Worm (Caenorhabditis elegans): ENCODE measurements around the gene F55G7.5.

ce11 chrX:11902661-11903060 is 36.1 kb downstream of the F55G7.5 start, which contains the start of gene Y62H9A.10:
- TF ChIP-seq tbx-9 (tag; optimal IDR thresholded peaks at IDR 0.05; ENCODE audit: borderline replicate concordance) (no peak), madf-6 (GFP tag; IDR thresholded peaks at IDR 0.05) (no peak), snpc-4 (GFP tag; optimal IDR thresholded peaks at IDR 0.05) (no peak), snpc-4 (tag; optimal IDR thresholded peaks at IDR 0.05) (no peak), let-526 (GFP tag; IDR thresholded peaks at IDR 0.05) (no peak), xnd-1 (tag; optimal IDR thresholded peaks at IDR 0.05) (no peak), attf-5 (GFP tag; optimal IDR thresholded peaks at IDR 0.05) (no peak), repo-1 (tag; optimal IDR thresholded peaks at IDR 0.05) (no peak), Y53G8AR.9 (GFP tag; conservative IDR thresholded peaks at IDR 0.05) (no peak), Y56A3A.18 (GFP tag; IDR thresholded peaks at IDR 0.05) (no peak), lag-1 (GFP tag; IDR thresholded peaks at IDR 0.05) (no peak), fkh-3 (tag; optimal IDR thresholded peaks at IDR 0.05) (no peak), madf-8 (GFP tag; conservative IDR thresholded peaks at IDR 0.05) (no peak), unc-62 (GFP tag; optimal IDR thresholded peaks at IDR 0.05) (no peak)
